Worm (Caenorhabditis elegans) whole organism, L2 larva: ENCODE measurements around the gene fmo-3.

ENCODE experiments used
- ZK546.5 ChIP-seq: sonication (generic microtip); optimal IDR thresholded peaks from 2 replicates; lab custom pipeline; 2017; ENCODE audit warnings: missing biosample characterization, missing genetic modification characterization
- lsy-2 ChIP-seq, 2 experiments: fragments of 150-350 bp in 1 of 2; sonication (generic microtip) in 1 of 2; optimal IDR thresholded peaks; 2 replicates each; lab custom pipeline; 2014 to 2017; ENCODE audit warnings: missing biosample characterization in 2 of 2, missing genetic modification characterization in 2 of 2
- nhr-11 ChIP-seq: fragments of 150-350 bp; optimal IDR thresholded peaks from 2 replicates; lab custom pipeline; 2014; ENCODE audit warnings: missing biosample characterization, missing genetic modification characterization
- nhr-25 ChIP-seq: fragments of 150-350 bp; sonication (generic microtip); optimal IDR thresholded peaks from 3 replicates; lab custom pipeline; 2014; ENCODE audit warnings: missing biosample characterization, missing genetic modification characterization
- peb-1 ChIP-seq: fragments of 150-350 bp; optimal IDR thresholded peaks from 2 replicates; lab custom pipeline; 2014; ENCODE audit warnings: missing biosample characterization, missing genetic modification characterization

DNA sequence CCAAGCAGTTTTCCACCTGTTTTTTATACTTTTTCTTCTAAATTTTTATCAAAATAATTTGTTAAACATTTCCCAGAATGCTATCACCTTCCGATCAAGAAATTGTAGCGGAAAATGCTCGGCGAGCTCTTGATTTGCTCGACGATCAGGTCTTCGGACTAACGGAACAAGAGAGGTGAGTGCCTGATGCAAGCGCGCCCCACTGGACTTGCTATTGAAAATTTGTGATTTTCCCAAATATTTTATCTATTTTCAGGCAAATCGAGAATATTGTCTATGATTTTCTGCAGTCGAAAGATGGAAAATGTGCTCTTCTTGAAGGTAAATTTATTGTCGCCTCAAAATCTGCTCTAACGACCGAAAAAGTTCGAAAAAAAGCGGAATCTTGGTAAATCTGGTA is 48.4 kb upstream of the fmo-3 start, which contains the start of gene orc-4:
- TF ChIP-seq nhr-25 (tag; lab: Kevin White, UChicago): no peak
- no peak for TF ChIP-seq nhr-11 (tag; lab: Kevin White, UChicago)
- TF ChIP-seq peb-1 (tag; lab: Kevin White, UChicago): no peak
- TF ChIP-seq ZK546.5 (tag; lab: Kevin White, UChicago): no peak
- peak in 1 of 2 experiments; percentile 45 for TF ChIP-seq lsy-2 (tag; optimal IDR thresholded peaks at IDR 0.05; lab: Kevin White, UChicago)
